Worm (Caenorhabditis elegans) whole organism, L4/young adult: Measurements from ENCODE around the gene F56D6.14.

Experiments used
- W03F9.2 ChIP-seq: fragments of 150-350 bp; optimal IDR thresholded peaks from 2 replicates; lab custom pipeline; 2014; ENCODE audit warnings: missing biosample characterization, missing genetic modification characterization
- dao-5 ChIP-seq: sonication (generic microtip); optimal IDR thresholded peaks from 2 replicates; lab custom pipeline; 2016; ENCODE audit warnings: missing genotype, missing genetic modification characterization, moderate library complexity, missing compliant biosample characterization
- him-1 ChIP-seq: sonication (generic microtip); optimal IDR thresholded peaks from 2 replicates; lab custom pipeline; 2016; ENCODE audit warnings: missing genotype, missing genetic modification reagents, missing genetic modification characterization, missing compliant biosample characterization

The F56D6.14 gene

ce11 chrIV:3917405-3917804, at the start of gene F56D6.14:
Gene F56D6.14, plus strand, starts transcription at chrIV:3917705.
- TF ChIP-seq him-1 (tag; lab: Kevin White, UChicago) (no peak), dao-5 (tag; lab: Kevin White, UChicago) (no peak), W03F9.2 (tag; lab: Kevin White, UChicago) (no peak)

- TF ChIP-seq dao-5 (tag; lab: Kevin White, UChicago) (no peak), him-1 (tag; lab: Kevin White, UChicago) (no peak), W03F9.2 (tag; lab: Kevin White, UChicago) (no peak)
Observed at ce11 chrIV:3869875-3870274, 47.6 kb upstream of the F56D6.14 start.

- no peak for TF ChIP-seq dao-5 (tag; lab: Kevin White, UChicago)
- no peak for TF ChIP-seq W03F9.2 (tag; lab: Kevin White, UChicago)
- TF ChIP-seq him-1 (tag; lab: Kevin White, UChicago), result no peak
Observed at ce11 chrIV:3873195-3873594, 44.3 kb upstream of the F56D6.14 start.

ce11 chrIV:3873706-3874105, 43.8 kb upstream of the F56D6.14 start, which contains the start of gene F37C4.5:
Gene F37C4.5, minus strand, starts transcription at chrIV:3873806.
- no peak for TF ChIP-seq him-1 (tag; lab: Kevin White, UChicago)
- TF ChIP-seq W03F9.2 (tag; lab: Kevin White, UChicago), result no peak
- no peak for TF ChIP-seq dao-5 (tag; lab: Kevin White, UChicago)

- TF ChIP-seq W03F9.2 (tag; lab: Kevin White, UChicago) (no peak), dao-5 (tag; lab: Kevin White, UChicago) (no peak), him-1 (tag; lab: Kevin White, UChicago) (no peak)
Observed at ce11 chrIV:3874417-3874816, 43.1 kb upstream of the F56D6.14 start.

- no peak for TF ChIP-seq W03F9.2 (tag; lab: Kevin White, UChicago)
- TF ChIP-seq him-1 (tag; lab: Kevin White, UChicago), result no peak
- TF ChIP-seq dao-5 (tag; lab: Kevin White, UChicago), result no peak
Observed at ce11 chrIV:3875260-3875659, 42.2 kb upstream of the F56D6.14 start.

ce11 chrIV:3876955-3877354, 40.5 kb upstream of the F56D6.14 start:
- TF ChIP-seq him-1 (tag; lab: Kevin White, UChicago), result no peak

- TF ChIP-seq dao-5 (tag; lab: Kevin White, UChicago) (no peak), him-1 (tag; lab: Kevin White, UChicago) (no peak), W03F9.2 (tag; lab: Kevin White, UChicago) (no peak)
Observed at ce11 chrIV:3878283-3878938, 39.1 kb upstream of the F56D6.14 start, which contains the start of gene F37C4.6. Gene F37C4.6, minus strand, starts transcription at chrIV:3878333.

ce11 chrIV:3881119-3881518, 36.4 kb upstream of the F56D6.14 start, which contains the start of the genes F37C4.8 and oac-23:
Gene F37C4.8, minus strand, starts transcription at chrIV:3881219.
Gene oac-23, plus strand, starts transcription at chrIV:3881441.
- TF ChIP-seq W03F9.2 (tag; lab: Kevin White, UChicago) (no peak), dao-5 (tag; lab: Kevin White, UChicago) (no peak), him-1 (tag; lab: Kevin White, UChicago) (no peak)

- TF ChIP-seq dao-5 (tag; lab: Kevin White, UChicago), result no peak
Observed at ce11 chrIV:3885369-3885768, 32.1 kb upstream of the F56D6.14 start, which contains the start of gene oac-22. Gene oac-22, plus strand, starts transcription at chrIV:3885669.

ce11 chrIV:3888963-3889362, 28.5 kb upstream of the F56D6.14 start, which contains the start of gene oac-21:
Gene oac-21, plus strand, starts transcription at chrIV:3889263.
- TF ChIP-seq him-1 (tag; lab: Kevin White, UChicago), result no peak
- TF ChIP-seq W03F9.2 (tag; lab: Kevin White, UChicago), result no peak
- TF ChIP-seq dao-5 (tag; lab: Kevin White, UChicago), result no peak

- TF ChIP-seq dao-5 (tag; lab: Kevin White, UChicago) (no peak), him-1 (tag; lab: Kevin White, UChicago) (no peak), W03F9.2 (tag; lab: Kevin White, UChicago) (no peak)
Observed at ce11 chrIV:3892027-3892426, 25.5 kb upstream of the F56D6.14 start, which contains the start of gene F56D6.9. Gene F56D6.9, plus strand, starts transcription at chrIV:3892327.

- no peak for TF ChIP-seq dao-5 (tag; lab: Kevin White, UChicago)
Observed at ce11 chrIV:3894004-3894480, 23.5 kb upstream of the F56D6.14 start, which contains the start of gene F56D6.8. Gene F56D6.8, minus strand, starts transcription at chrIV:3894430.

- no peak for TF ChIP-seq W03F9.2 (tag; lab: Kevin White, UChicago)
- no peak for TF ChIP-seq him-1 (tag; lab: Kevin White, UChicago)
- no peak for TF ChIP-seq dao-5 (tag; lab: Kevin White, UChicago)
Observed at ce11 chrIV:3894770-3895169, 22.7 kb upstream of the F56D6.14 start, which contains the start of gene dct-8. Gene dct-8, plus strand, starts transcription at chrIV:3895070.
